Fruit fly (Drosophila melanogaster): ENCODE results near the gene Teh4.

Gene Teh4

dm6 chr3L:4227164-4227563 is 49.1 kb upstream of the Teh4 start, which contains the start of gene CG46460 (continued):
- TF ChIP-seq Sox100B (GFP tag; optimal IDR thresholded peaks at IDR 0.05) (no peak), nom (GFP tag; optimal IDR thresholded peaks at IDR 0.05) (peak; percentile 45), CG9727 (GFP tag; optimal IDR thresholded peaks at IDR 0.05) (peak; percentile 32), CG10654 (GFP tag; optimal IDR thresholded peaks at IDR 0.05) (no peak), stwl (tag; optimal IDR thresholded peaks at IDR 0.05) (no peak), Lhr (GFP tag; optimal IDR thresholded peaks at IDR 0.05) (no peak), Dll (GFP tag; IDR thresholded peaks at IDR 0.05; ENCODE audit: partially characterized antibody) (0 out of 4 replicates have a peak, but pooled peaks have one; percentile 22), ATbp (GFP tag; optimal IDR thresholded peaks at IDR 0.05) (no peak), gcm (GFP tag; optimal IDR thresholded peaks at IDR 0.05) (no peak), chm (GFP tag; IDR thresholded peaks at IDR 0.05) (peak; percentile 69), CG12071 (GFP tag; optimal IDR thresholded peaks at IDR 0.05) (no peak), sens (GFP tag) (peak; percentile 81), her (GFP tag; optimal IDR thresholded peaks at IDR 0.05) (peak; percentile 1), Awh (GFP tag; IDR thresholded peaks at IDR 0.05) (no peak), cad (GFP tag; optimal IDR thresholded peaks at IDR 0.05) (peak; percentile 44), dan (GFP tag; IDR thresholded peaks at IDR 0.05) (no peak), pros (GFP tag; optimal IDR thresholded peaks at IDR 0.05) (no peak), run (tag; optimal IDR thresholded peaks at IDR 0.05) (no peak), hth (optimal IDR thresholded peaks at IDR 0.05) (no peak), br (optimal IDR thresholded peaks at IDR 0.05) (no peak), cg (GFP tag; optimal IDR thresholded peaks at IDR 0.05) (peak; percentile 94), so (GFP tag; IDR thresholded peaks at IDR 0.05) (peak; percentile 67; the same call in 2 of the 3 replicates), CG2875 (GFP tag; optimal IDR thresholded peaks at IDR 0.05) (no peak), crol (GFP tag; IDR thresholded peaks at IDR 0.05) (peak; percentile 57), ash1 (GFP tag; optimal IDR thresholded peaks at IDR 0.05) (no peak), CG12769 (tag; optimal IDR thresholded peaks at IDR 0.05) (peak; percentile 19), tna (GFP tag; IDR thresholded peaks at IDR 0.05; ENCODE audit: partially characterized antibody) (no peak), ci (GFP tag; IDR thresholded peaks at IDR 0.05) (peak; percentile 64), Hr51 (GFP tag; optimal IDR thresholded peaks at IDR 0.05) (no peak), CG5180 (GFP tag; optimal IDR thresholded peaks at IDR 0.05) (no peak), CG18476 (GFP tag; optimal IDR thresholded peaks at IDR 0.05) (no peak), Dbx (GFP tag; IDR thresholded peaks at IDR 0.05) (no peak), CG10267 (tag; optimal IDR thresholded peaks at IDR 0.05) (no peak), CG14667 (GFP tag; IDR thresholded peaks at IDR 0.05) (no peak), CG13424 (tag; optimal IDR thresholded peaks at IDR 0.05) (no peak), Antp (GFP tag; optimal IDR thresholded peaks at IDR 0.05) (no peak), hb (GFP tag; IDR thresholded peaks at IDR 0.05; ENCODE audit: partially characterized antibody) (no peak), lab (GFP tag; optimal IDR thresholded peaks at IDR 0.05) (peak; percentile 19), CG4707 (GFP tag; optimal IDR thresholded peaks at IDR 0.05) (peak; percentile 2), onecut (GFP tag; IDR thresholded peaks at IDR 0.05) (no peak), CG8089 (GFP tag; optimal IDR thresholded peaks at IDR 0.05) (peak; percentile 24), CG3065 (GFP tag; optimal IDR thresholded peaks at IDR 0.05) (no peak), CG34376 (GFP tag; optimal IDR thresholded peaks at IDR 0.05) (peak; percentile 6), Trl (optimal IDR thresholded peaks at IDR 0.05) (peak; percentile 55 to 67), Trl (GFP tag; optimal IDR thresholded peaks at IDR 0.05) (no peak), repo (GFP tag; optimal IDR thresholded peaks at IDR 0.05) (peak; percentile 10), HmgZ (tag; optimal IDR thresholded peaks at IDR 0.05) (peak; percentile 4), row (GFP tag; IDR thresholded peaks at IDR 0.05) (0 out of 3 replicates have a peak, but pooled peaks have one; percentile 24), CG4360 (GFP tag; IDR thresholded peaks at IDR 0.05) (peak; percentile 39; the same call in 1 of the 2 replicates), tio (GFP tag; optimal IDR thresholded peaks at IDR 0.05) (no peak), scrt (GFP tag; optimal IDR thresholded peaks at IDR 0.05) (no peak), CG10209 (GFP tag; optimal IDR thresholded peaks at IDR 0.05) (no peak)

Data from whole organism, embryonic.